Fruit fly (Drosophila melanogaster) whole organism, pupa: ENCODE results near the gene Rel.
A peak's percentile ranks its signal among the peaks of the same experiment; 100 is the strongest.

Experiments used
- CG10348 ChIP-seq: fragments of 200-800 bp; sonication (Bioruptor generic); IDR thresholded peaks from 2 replicates; pipeline ENCODE4 v1.3.6; 2022; ENCODE audit warnings: missing biosample characterization, missing genetic modification characterization
- CG12605 ChIP-seq: fragments of 200-800 bp; sonication (Bioruptor generic); IDR thresholded peaks from 2 replicates; pipeline ENCODE4 v1.3.6; 2022; ENCODE audit warnings: missing biosample characterization, missing genetic modification characterization
- CG13204 ChIP-seq: fragments of 200-800 bp; sonication (Bioruptor generic); optimal IDR thresholded peaks from 2 replicates; lab custom pipeline; 2018; ENCODE audit warnings: missing biosample characterization, mild to moderate bottlenecking, missing genetic modification characterization, moderate library complexity
- CG14655 ChIP-seq: fragments of 200-800 bp; sonication (Bioruptor generic); optimal IDR thresholded peaks from 3 replicates; lab custom pipeline; 2017; ENCODE audit warnings: mild to moderate bottlenecking, missing biosample characterization, missing genetic modification reagents, missing genetic modification characterization
- CG15710 ChIP-seq: fragments of 200-800 bp; sonication (Bioruptor generic); optimal IDR thresholded peaks from 2 replicates; lab custom pipeline; 2018; ENCODE audit warnings: missing biosample characterization, mild to moderate bottlenecking, missing genetic modification characterization, moderate library complexity
- CG17806 ChIP-seq: fragments of 200-800 bp; sonication (Bioruptor generic); optimal IDR thresholded peaks from 2 replicates; lab custom pipeline; 2018; ENCODE audit warnings: missing biosample characterization, mild to moderate bottlenecking, missing genetic modification characterization, moderate library complexity
- CG32121 ChIP-seq: fragments of 200-800 bp; sonication (Bioruptor generic); IDR thresholded peaks from 2 replicates; pipeline ENCODE4 v1.3.6; 2022; ENCODE audit warnings: missing biosample characterization, missing genetic modification characterization
- CG34367 ChIP-seq: fragments of 200-800 bp; sonication (Bioruptor generic); optimal IDR thresholded peaks from 2 replicates; lab custom pipeline; 2018; ENCODE audit warnings: missing biosample characterization, mild to moderate bottlenecking, missing genetic modification characterization
- CG4496 ChIP-seq: fragments of 200-800 bp; sonication (Bioruptor generic); IDR thresholded peaks from 3 replicates; pipeline ENCODE4 v1.3.6; 2022; ENCODE audit warnings: missing biosample characterization, missing genetic modification characterization
- CG8159 ChIP-seq: fragments of 200-800 bp; sonication (Bioruptor generic); optimal IDR thresholded peaks from 3 replicates; lab custom pipeline; 2018; ENCODE audit warnings: missing biosample characterization, mild to moderate bottlenecking, missing genetic modification characterization, moderate library complexity
- CG8301 ChIP-seq: fragments of 200-800 bp; sonication (Bioruptor generic); optimal IDR thresholded peaks from 2 replicates; lab custom pipeline; 2018; ENCODE audit warnings: missing biosample characterization, mild to moderate bottlenecking, missing genetic modification characterization
- CG9948 ChIP-seq: fragments of 200-800 bp; sonication (Bioruptor generic); optimal IDR thresholded peaks from 2 replicates; lab custom pipeline; 2018; ENCODE audit warnings: missing biosample characterization, mild to moderate bottlenecking, missing genetic modification characterization, moderate library complexity
- D1 ChIP-seq: fragments of 200-800 bp; sonication (Bioruptor generic); optimal IDR thresholded peaks from 2 replicates; lab custom pipeline; 2018; ENCODE audit warnings: missing biosample characterization, mild to moderate bottlenecking, missing genetic modification characterization, moderate library complexity
- EcR ChIP-seq: fragments of 200-800 bp; sonication (Bioruptor generic); optimal IDR thresholded peaks from 3 replicates; lab custom pipeline; 2019; ENCODE audit warnings: missing biosample characterization, missing genetic modification characterization, mild to moderate bottlenecking, moderate library complexity, missing genetic modification reagents
- Ets98B ChIP-seq: fragments of 200-800 bp; sonication (Bioruptor generic); IDR thresholded peaks from 2 replicates; pipeline ENCODE4 v1.3.6; 2022; ENCODE audit warnings: missing biosample characterization, missing genetic modification characterization
- Pif1A ChIP-seq: fragments of 200-800 bp; sonication (Bioruptor generic); optimal IDR thresholded peaks from 3 replicates; lab custom pipeline; 2016; ENCODE audit warnings: missing biosample characterization, missing genetic modification characterization
- Pif1B ChIP-seq: fragments of 200-800 bp; sonication (Bioruptor generic); optimal IDR thresholded peaks from 3 replicates; lab custom pipeline; 2016; ENCODE audit warnings: missing biosample characterization, missing genetic modification characterization
- Snoo ChIP-seq: fragments of 200-800 bp; sonication (Bioruptor generic); optimal IDR thresholded peaks from 3 replicates; lab custom pipeline; 2017; ENCODE audit warnings: missing biosample characterization, mild to moderate bottlenecking, missing genetic modification characterization, inconsistent platforms
- fd96Ca ChIP-seq: fragments of 200-800 bp; sonication (Bioruptor generic); IDR thresholded peaks from 3 replicates; pipeline ENCODE4 v1.3.6; 2022; ENCODE audit warnings: missing biosample characterization, missing genetic modification characterization
- gl ChIP-seq: fragments of 200-800 bp; sonication (Bioruptor generic); optimal IDR thresholded peaks from 2 replicates; lab custom pipeline; 2018; ENCODE audit warnings: missing biosample characterization, mild to moderate bottlenecking, missing genetic modification characterization
- rn ChIP-seq: fragments of 200-800 bp; sonication (Bioruptor generic); IDR thresholded peaks from 2 replicates; pipeline ENCODE4 v1.3.6; 2022; ENCODE audit warnings: missing biosample characterization, missing genetic modification characterization

The Rel gene

dm6 chr3R:9054442-9055118 is 6.8 kb upstream of the Rel start:
- TF ChIP-seq CG4496 (GFP tag; lab: Robert Waterston, UW), result no peak
- peak; percentile 29 for TF ChIP-seq CG34367 (tag; lab: Kevin White, UChicago)
- TF ChIP-seq Pif1B (GFP tag; lab: Kevin White, UChicago), result peak; percentile 58
- TF ChIP-seq CG32121, result no peak
- peak; percentile 18 for TF ChIP-seq CG8159 (tag; lab: Kevin White, UChicago)
- no peak for TF ChIP-seq Ets98B
- no peak for TF ChIP-seq Snoo (tag; lab: Kevin White, UChicago)
- peak; percentile 77 for TF ChIP-seq CG14655
- TF ChIP-seq CG13204 (GFP tag; lab: Kevin White, UChicago), result no peak
- TF ChIP-seq CG8301, result peak; percentile 59
- no peak for TF ChIP-seq fd96Ca (GFP tag; lab: Robert Waterston, UW)
- peak; percentile 65 for TF ChIP-seq Pif1A (GFP tag; lab: Kevin White, UChicago)
- TF ChIP-seq rn (GFP tag; lab: Robert Waterston, UW), result no peak
- TF ChIP-seq EcR (GFP tag; lab: Kevin White, UChicago), result peak; percentile 20
- TF ChIP-seq CG9948, result peak; percentile 59
- peak; percentile 27 for TF ChIP-seq CG15710
- TF ChIP-seq CG17806, result peak; percentile 49
- no peak for TF ChIP-seq gl

dm6 chr3R:9053850-9054441 is 6.2 kb upstream of the Rel start:
- TF ChIP-seq CG34367 (tag; lab: Kevin White, UChicago), result peak; percentile 27
- TF ChIP-seq Ets98B, result no peak
- peak; percentile 22 for TF ChIP-seq Pif1B (GFP tag; lab: Kevin White, UChicago)
- peak; percentile 53 for TF ChIP-seq Pif1A (GFP tag; lab: Kevin White, UChicago)
- TF ChIP-seq EcR (GFP tag; lab: Kevin White, UChicago), result no peak
- peak; percentile 16 for TF ChIP-seq CG17806
- TF ChIP-seq CG4496 (GFP tag; lab: Robert Waterston, UW), result no peak
- peak; percentile 69 for TF ChIP-seq CG14655
- TF ChIP-seq CG8159 (tag; lab: Kevin White, UChicago), result peak; percentile 71
- no peak for TF ChIP-seq D1 (tag; lab: Kevin White, UChicago)
- TF ChIP-seq CG9948, result peak; percentile 40
- TF ChIP-seq CG15710, result peak; percentile 64
- TF ChIP-seq CG8301, result peak; percentile 57
- peak; percentile 10 for TF ChIP-seq Snoo (tag; lab: Kevin White, UChicago)

- TF ChIP-seq Pif1B (GFP tag; lab: Kevin White, UChicago) (peak; percentile 57), Snoo (tag; lab: Kevin White, UChicago) (peak; percentile 57), CG14655 (peak; percentile 53), CG8159 (tag; lab: Kevin White, UChicago) (peak; percentile 60), fd96Ca (GFP tag; lab: Robert Waterston, UW) (no peak), rn (GFP tag; lab: Robert Waterston, UW) (no peak), CG17806 (peak; percentile 41), CG13204 (GFP tag; lab: Kevin White, UChicago) (peak; percentile 95), CG8301 (peak; percentile 44), Pif1A (GFP tag; lab: Kevin White, UChicago) (peak; percentile 56), CG4496 (GFP tag; lab: Robert Waterston, UW) (no peak), CG9948 (no peak), Ets98B (no peak), gl (peak; percentile 74), CG10348 (GFP tag; lab: Robert Waterston, UW) (no peak), EcR (GFP tag; lab: Kevin White, UChicago) (peak; percentile 44), CG32121 (no peak), CG12605 (no peak), D1 (tag; lab: Kevin White, UChicago) (no peak), CG15710 (peak; percentile 36), CG34367 (tag; lab: Kevin White, UChicago) (no peak)
Observed at dm6 chr3R:9053021-9053420, 5.2 kb upstream of the Rel start.

dm6 chr3R:9051937-9052680 is 4.3 kb upstream of the Rel start, which contains the start of gene Kdm2:
Gene Kdm2 (plus strand): TSS chr3R:9052495.
- no peak for TF ChIP-seq CG10348 (GFP tag; lab: Robert Waterston, UW)
- peak; percentile 47 for TF ChIP-seq Pif1A (GFP tag; lab: Kevin White, UChicago)
- TF ChIP-seq CG8301, result no peak
- peak; percentile 32 for TF ChIP-seq Pif1B (GFP tag; lab: Kevin White, UChicago)
- TF ChIP-seq CG14655, result no peak
- TF ChIP-seq D1 (tag; lab: Kevin White, UChicago), result peak; percentile 5
- TF ChIP-seq CG34367 (tag; lab: Kevin White, UChicago), result no peak

dm6 chr3R:9050519-9051119 is 2.8 kb upstream of the Rel start, which contains the start of gene Nmdmc:
Gene Nmdmc (minus strand): TSS chr3R:9050555.
- TF ChIP-seq EcR (GFP tag; lab: Kevin White, UChicago) (no peak), gl (no peak), Snoo (tag; lab: Kevin White, UChicago) (no peak), CG13204 (GFP tag; lab: Kevin White, UChicago) (no peak), Pif1A (GFP tag; lab: Kevin White, UChicago) (no peak), Ets98B (no peak), CG8159 (tag; lab: Kevin White, UChicago) (no peak), fd96Ca (GFP tag; lab: Robert Waterston, UW) (no peak), CG15710 (no peak), CG34367 (tag; lab: Kevin White, UChicago) (no peak), CG4496 (GFP tag; lab: Robert Waterston, UW) (no peak), Pif1B (GFP tag; lab: Kevin White, UChicago) (no peak), rn (GFP tag; lab: Robert Waterston, UW) (no peak), CG17806 (no peak), CG10348 (GFP tag; lab: Robert Waterston, UW) (no peak)
